Worm (Caenorhabditis elegans) whole organism, late embryonic: ENCODE results near the gene W01D2.1.

Experiments used
- F13H6.1 ChIP-seq: sonication (generic microtip); optimal IDR thresholded peaks from 2 replicates; lab custom pipeline; 2016; ENCODE audit warnings: missing genetic modification characterization, missing compliant biosample characterization
- K02D7.2 ChIP-seq: sonication (generic microtip); optimal IDR thresholded peaks from 2 replicates; lab custom pipeline; 2017; ENCODE audit warnings: mild to moderate bottlenecking, missing genetic modification characterization, missing compliant biosample characterization
- T23F11.4 ChIP-seq: fragments of 200-800 bp; sonication (Bioruptor generic); optimal IDR thresholded peaks from 2 replicates; lab custom pipeline; 2018; ENCODE audit warnings: mild to moderate bottlenecking, missing genetic modification characterization, missing compliant biosample characterization
- ceh-14 ChIP-seq: sonication (generic microtip); optimal IDR thresholded peaks from 2 replicates; lab custom pipeline; 2016; ENCODE audit warnings: missing genotype, missing genetic modification characterization, missing compliant biosample characterization
- ceh-2 ChIP-seq: sonication (generic microtip); optimal IDR thresholded peaks from 2 replicates; lab custom pipeline; 2016; ENCODE audit warnings: missing genotype, missing genetic modification characterization, missing compliant biosample characterization
- ceh-22 ChIP-seq: sonication (generic microtip); optimal IDR thresholded peaks from 2 replicates; lab custom pipeline; 2017; ENCODE audit warnings: missing biosample characterization, missing genetic modification characterization
- ceh-30 ChIP-seq: fragments of 150-350 bp; optimal IDR thresholded peaks from 2 replicates; lab custom pipeline; 2014; ENCODE audit warnings: missing biosample characterization, missing genetic modification characterization
- ceh-31 ChIP-seq: sonication (generic microtip); optimal IDR thresholded peaks from 2 replicates; lab custom pipeline; 2016; ENCODE audit warnings: missing genetic modification characterization, missing compliant biosample characterization
- ceh-34 ChIP-seq: sonication (generic microtip); optimal IDR thresholded peaks from 2 replicates; lab custom pipeline; 2016; ENCODE audit warnings: mild to moderate bottlenecking, missing genetic modification characterization, missing compliant biosample characterization
- ceh-45 ChIP-seq: fragments of 200-800 bp; sonication (Bioruptor generic); IDR thresholded peaks from 2 replicates; pipeline ENCODE4 v1.3.6; 2022; ENCODE audit warnings: missing genetic modification reagents, missing genetic modification characterization, missing compliant biosample characterization
- ceh-48 ChIP-seq: sonication (generic microtip); optimal IDR thresholded peaks from 2 replicates; lab custom pipeline; 2016; ENCODE audit warnings: missing genetic modification characterization, inconsistent platforms, missing compliant biosample characterization
- ceh-6 ChIP-seq: fragments of 200-800 bp; sonication (Bioruptor generic); optimal IDR thresholded peaks from 2 replicates; lab custom pipeline; 2018; ENCODE audit warnings: mild to moderate bottlenecking, missing genetic modification characterization, missing compliant biosample characterization
- ceh-9 ChIP-seq: sonication (generic microtip); optimal IDR thresholded peaks from 2 replicates; lab custom pipeline; 2016; ENCODE audit warnings: mild to moderate bottlenecking, missing genetic modification characterization, inconsistent platforms, missing compliant biosample characterization
- che-1 ChIP-seq: sonication (generic microtip); optimal IDR thresholded peaks from 2 replicates; lab custom pipeline; 2016; ENCODE audit warnings: mild to moderate bottlenecking, missing genetic modification characterization, missing compliant biosample characterization
- elt-2 ChIP-seq: sonication (generic microtip); optimal IDR thresholded peaks from 2 replicates; lab custom pipeline; 2016; ENCODE audit warnings: missing genetic modification reagents, missing genetic modification characterization, missing compliant biosample characterization
- ets-4 ChIP-seq: sonication (generic microtip); optimal IDR thresholded peaks from 2 replicates; lab custom pipeline; 2016; ENCODE audit warnings: missing genetic modification characterization, missing compliant biosample characterization
- fax-1 ChIP-seq: sonication (generic microtip); optimal IDR thresholded peaks from 2 replicates; lab custom pipeline; 2016; ENCODE audit warnings: missing genotype, missing genetic modification characterization, missing compliant biosample characterization
- gmeb-2 ChIP-seq: sonication (generic microtip); optimal IDR thresholded peaks from 2 replicates; lab custom pipeline; 2016; ENCODE audit warnings: missing genetic modification characterization, inconsistent platforms, missing compliant biosample characterization
- hlh-30 ChIP-seq: sonication (generic microtip); optimal IDR thresholded peaks from 2 replicates; lab custom pipeline; 2017; ENCODE audit warnings: antibody characterized with exemption, missing genetic modification characterization, missing compliant biosample characterization; ENCODE audit not compliant: insufficient read depth
- hlh-8 ChIP-seq: sonication (generic microtip); optimal IDR thresholded peaks from 2 replicates; lab custom pipeline; 2016; ENCODE audit warnings: missing genotype, missing genetic modification characterization, missing compliant biosample characterization
- lim-6 ChIP-seq: sonication (generic microtip); optimal IDR thresholded peaks from 2 replicates; lab custom pipeline; 2016; ENCODE audit warnings: missing genetic modification characterization, missing compliant biosample characterization
- madf-2 ChIP-seq: sonication (generic microtip); optimal IDR thresholded peaks from 2 replicates; lab custom pipeline; 2017; ENCODE audit warnings: missing genetic modification characterization, missing compliant biosample characterization
- mec-3 ChIP-seq: sonication (generic microtip); optimal IDR thresholded peaks from 2 replicates; lab custom pipeline; 2016; ENCODE audit warnings: borderline replicate concordance, missing genetic modification characterization, missing compliant biosample characterization
- nhr-11 ChIP-seq: fragments of 150-350 bp; optimal IDR thresholded peaks from 2 replicates; lab custom pipeline; 2014; ENCODE audit warnings: missing biosample characterization, missing genetic modification characterization
- nhr-232 ChIP-seq: sonication (generic microtip); optimal IDR thresholded peaks from 2 replicates; lab custom pipeline; 2016; ENCODE audit warnings: missing genetic modification characterization, missing compliant biosample characterization
- npax-4 ChIP-seq: sonication (generic microtip); optimal IDR thresholded peaks from 2 replicates; lab custom pipeline; 2016; ENCODE audit warnings: missing genetic modification characterization, missing compliant biosample characterization
- odd-2 ChIP-seq: sonication (generic microtip); optimal IDR thresholded peaks from 2 replicates; lab custom pipeline; 2017; ENCODE audit warnings: antibody characterized with exemption, mild to moderate bottlenecking, missing genetic modification characterization, missing compliant biosample characterization
- pax-1 ChIP-seq: fragments of 150-350 bp; optimal IDR thresholded peaks from 2 replicates; lab custom pipeline; 2014; ENCODE audit warnings: missing biosample characterization, missing genetic modification characterization
- ref-2 ChIP-seq: sonication (generic microtip); optimal IDR thresholded peaks from 2 replicates; lab custom pipeline; 2016; ENCODE audit warnings: missing genetic modification characterization, missing compliant biosample characterization
- rnt-1 ChIP-seq: sonication (generic microtip); optimal IDR thresholded peaks from 2 replicates; lab custom pipeline; 2016; ENCODE audit warnings: missing genetic modification characterization, missing compliant biosample characterization
- sdc-2 ChIP-seq: sonication (generic microtip); optimal IDR thresholded peaks from 2 replicates; lab custom pipeline; 2016; ENCODE audit warnings: missing genotype, missing genetic modification characterization, missing compliant biosample characterization
- sox-4 ChIP-seq: sonication (generic microtip); optimal IDR thresholded peaks from 2 replicates; lab custom pipeline; 2017; ENCODE audit warnings: mild to moderate bottlenecking, missing genetic modification characterization, inconsistent platforms, missing compliant biosample characterization
- tbx-7 ChIP-seq: sonication (generic microtip); optimal IDR thresholded peaks from 2 replicates; lab custom pipeline; 2016; ENCODE audit warnings: missing genotype, missing genetic modification characterization, missing compliant biosample characterization
- unc-3 ChIP-seq, 2 experiments: fragments of 200-800 bp in 1 of 2; sonication (Bioruptor generic) in 1 of 2; sonication (generic microtip) in 1 of 2; conservative IDR thresholded peaks in 1 of 2; optimal IDR thresholded peaks in 1 of 2; 2 replicates each; pipeline versions ENCODE4 v1.3.6 to Lab custom; 2016 to 2022; ENCODE audit warnings: missing compliant biosample characterization in 2 of 2, missing genetic modification characterization in 2 of 2, missing genetic modification reagents in 1 of 2
- unc-55 ChIP-seq: sonication (generic microtip); optimal IDR thresholded peaks from 2 replicates; lab custom pipeline; 2017; ENCODE audit warnings: missing biosample characterization, missing genetic modification reagents, missing genetic modification characterization
- unc-86 ChIP-seq: sonication (generic microtip); optimal IDR thresholded peaks from 2 replicates; lab custom pipeline; 2016; ENCODE audit warnings: missing genetic modification characterization, missing compliant biosample characterization
- zip-5 ChIP-seq: sonication (generic microtip); optimal IDR thresholded peaks from 2 replicates; lab custom pipeline; 2016; ENCODE audit warnings: missing genetic modification characterization, missing compliant biosample characterization

Gene W01D2.1

DNA sequence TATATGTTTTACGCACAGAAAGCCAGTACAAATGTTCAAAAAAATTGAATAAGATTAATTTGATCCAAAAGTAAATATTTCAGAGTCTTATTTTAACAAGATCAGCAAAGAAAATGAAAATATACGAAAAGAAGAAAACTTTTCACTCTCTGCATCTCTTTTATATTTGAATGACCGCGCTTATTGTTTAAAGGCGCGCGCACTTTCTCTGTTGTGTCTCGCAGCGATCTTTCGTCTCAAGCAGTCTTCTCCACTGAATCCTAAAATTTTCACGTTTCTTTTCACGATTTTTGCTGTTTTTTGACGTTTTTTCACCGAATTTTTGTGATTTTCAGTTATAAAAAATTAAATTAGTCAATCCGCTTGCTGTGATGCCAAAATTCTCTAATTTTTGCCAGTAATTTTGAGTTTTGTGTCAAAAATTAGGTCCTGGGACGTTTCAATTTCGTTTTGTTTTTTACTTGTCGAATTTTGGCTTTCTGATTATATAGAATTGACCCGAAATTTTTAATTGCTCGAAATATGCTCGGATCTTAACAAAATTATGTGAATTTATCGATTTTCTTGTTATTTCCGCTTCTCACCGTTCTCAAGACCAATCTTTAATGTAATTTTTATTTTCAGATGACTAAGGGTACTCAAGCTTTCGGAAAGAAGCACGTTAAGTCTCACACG lies at the start of gene W01D2.1 (continued):
- TF ChIP-seq ref-2 (tag; lab: Kevin White, UChicago) (no peak), zip-5 (no peak), sdc-2 (tag; lab: Kevin White, UChicago) (no peak), ceh-34 (no peak), hlh-8 (tag; lab: Kevin White, UChicago) (no peak), mec-3 (no peak), che-1 (no peak), tbx-7 (tag; lab: Kevin White, UChicago) (no peak), hlh-30 (no peak)

DNA sequence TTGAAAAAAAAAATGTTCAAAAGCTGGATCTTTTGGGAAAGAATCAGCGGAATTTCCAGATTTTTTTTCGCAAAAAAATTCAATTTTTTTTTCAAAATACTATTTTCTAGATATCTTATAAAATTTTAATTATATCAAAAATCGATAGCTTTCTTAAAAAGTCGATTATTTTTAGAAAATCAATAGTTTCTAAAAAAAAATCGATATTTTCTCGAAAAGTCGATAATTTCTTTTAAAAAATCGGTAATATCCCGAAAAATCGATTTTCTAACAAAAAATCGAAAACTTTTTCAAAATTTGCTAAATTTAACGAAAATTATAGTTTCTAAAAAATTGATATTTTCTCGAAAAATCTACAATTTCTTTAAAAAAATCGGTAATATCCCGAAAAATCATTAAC lies 46.5 kb upstream of the W01D2.1 start:
- TF ChIP-seq nhr-11 (tag; lab: Kevin White, UChicago) (no peak), madf-2 (no peak), nhr-232 (tag; lab: Kevin White, UChicago) (no peak), ceh-34 (no peak), fax-1 (no peak), T23F11.4 (no peak), ceh-45 (GFP tag; lab: Robert Waterston, UW) (no peak), hlh-8 (tag; lab: Kevin White, UChicago) (no peak), ceh-6 (no peak), ceh-31 (tag; lab: Kevin White, UChicago) (no peak), ceh-9 (tag; lab: Kevin White, UChicago) (no peak), npax-4 (tag; lab: Kevin White, UChicago) (no peak), F13H6.1 (tag; lab: Kevin White, UChicago) (no peak), unc-3 (GFP tag; conservative IDR thresholded peaks at IDR 0.05; lab: Robert Waterston, UW) (no peak), unc-3 (tag; optimal IDR thresholded peaks at IDR 0.05; lab: Kevin White, UChicago) (no peak), gmeb-2 (no peak), hlh-30 (no peak), odd-2 (tag; lab: Kevin White, UChicago) (no peak), ceh-2 (tag; lab: Kevin White, UChicago) (no peak), sox-4 (no peak)

DNA sequence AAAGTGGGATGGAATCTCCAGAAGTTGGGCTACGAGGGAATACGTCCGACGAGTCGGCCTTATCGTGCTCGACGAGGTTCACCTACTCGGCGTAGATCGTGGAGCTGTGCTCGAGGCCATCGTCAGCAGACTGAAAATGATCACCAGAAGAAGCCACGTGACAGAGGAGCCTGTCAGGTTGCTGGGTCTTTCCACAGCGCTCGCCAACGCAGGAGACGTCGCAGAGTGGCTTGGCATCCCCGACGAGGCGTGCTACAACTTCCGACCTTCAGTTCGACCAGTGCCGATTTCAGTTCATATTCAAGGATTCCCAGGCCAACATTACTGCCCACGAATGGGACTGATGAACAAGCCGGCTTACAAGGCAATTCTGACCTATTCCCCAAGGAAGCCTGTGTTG lies 44.2 kb upstream of the W01D2.1 start:
- no peak for TF ChIP-seq ceh-45 (GFP tag; lab: Robert Waterston, UW)
- TF ChIP-seq ceh-22, result no peak
- no peak for TF ChIP-seq madf-2
- TF ChIP-seq ceh-30 (tag; lab: Kevin White, UChicago), result no peak
- no peak for TF ChIP-seq lim-6 (tag; lab: Kevin White, UChicago)
- no peak for TF ChIP-seq pax-1
- TF ChIP-seq ceh-2 (tag; lab: Kevin White, UChicago), result no peak
- no peak for TF ChIP-seq K02D7.2 (tag; lab: Kevin White, UChicago)
- no peak for TF ChIP-seq hlh-8 (tag; lab: Kevin White, UChicago)
- no peak for TF ChIP-seq rnt-1 (tag; lab: Kevin White, UChicago)
- no peak for TF ChIP-seq tbx-7 (tag; lab: Kevin White, UChicago)
- no peak for TF ChIP-seq ceh-48 (tag; lab: Kevin White, UChicago)
- TF ChIP-seq unc-55 (GFP tag; lab: Kevin White, UChicago), result no peak
- no peak for TF ChIP-seq ets-4 (tag; lab: Kevin White, UChicago)
- no peak for TF ChIP-seq odd-2 (tag; lab: Kevin White, UChicago)
- no peak for TF ChIP-seq ceh-14 (tag; lab: Kevin White, UChicago)
- no peak for TF ChIP-seq unc-86 (tag; lab: Kevin White, UChicago)
- no peak for TF ChIP-seq elt-2 (tag; lab: Kevin White, UChicago)
- TF ChIP-seq, all 69 proteins: peak for 0

DNA sequence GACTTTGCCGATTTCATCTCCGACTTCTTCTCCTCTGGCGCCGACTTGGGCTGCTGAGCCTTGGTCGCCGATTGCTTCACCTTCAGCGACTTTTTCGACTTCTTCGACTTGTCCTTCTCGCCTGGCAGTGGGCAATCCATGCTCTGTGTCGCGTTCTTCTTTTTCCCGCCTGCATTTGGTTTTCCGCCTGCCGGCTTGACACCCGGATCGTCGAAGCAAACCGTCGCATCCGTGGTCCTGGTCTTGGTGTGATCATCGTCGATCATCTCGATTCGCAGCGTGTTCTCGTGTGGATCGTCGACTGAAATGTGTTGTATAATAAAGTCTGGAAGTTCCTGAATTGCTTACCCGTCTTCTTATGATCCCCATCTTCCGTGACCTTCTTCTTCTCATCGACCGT lies 43.2 kb upstream of the W01D2.1 start:
- TF ChIP-seq ceh-31 (tag; lab: Kevin White, UChicago), result no peak
